Worm (Caenorhabditis elegans): ENCODE data around the gene srw-85.

- TF ChIP-seq efl-3 (GFP tag; optimal IDR thresholded peaks at IDR 0.05) (no peak), elt-2 (tag; optimal IDR thresholded peaks at IDR 0.05) (no peak), skn-1 (tag; optimal IDR thresholded peaks at IDR 0.05) (no peak)
Observed at ce11 chrV:19449544-19449943, 18.6 kb upstream of the srw-85 start, which contains the start of gene M04C3.5.

Measured in whole organism, L1 larva.